Worm (Caenorhabditis elegans) whole organism, midembryonic: ENCODE data around the gene pals-37.

ENCODE experiments used
- T22C8.4 ChIP-seq: fragments of 200-800 bp; sonication (Bioruptor generic); IDR thresholded peaks from 2 replicates; pipeline ENCODE4 v1.3.6; 2022; ENCODE audit warnings: missing genetic modification characterization, missing compliant biosample characterization
- cog-1 ChIP-seq: sonication (generic microtip); optimal IDR thresholded peaks from 2 replicates; lab custom pipeline; 2016; ENCODE audit warnings: missing genetic modification characterization, missing compliant biosample characterization
- flt-1 ChIP-seq: fragments of 200-800 bp; sonication (Bioruptor generic); IDR thresholded peaks from 2 replicates; pipeline ENCODE4 v1.3.6; 2022; ENCODE audit warnings: missing genetic modification characterization, missing compliant biosample characterization
- klf-2 ChIP-seq: fragments of 200-800 bp; sonication (Bioruptor generic); conservative IDR thresholded peaks from 2 replicates; pipeline ENCODE4 v1.3.6; 2022; ENCODE audit warnings: missing genetic modification reagents, missing genetic modification characterization, missing compliant biosample characterization
- med-1 ChIP-seq: sonication (generic microtip); optimal IDR thresholded peaks from 2 replicates; lab custom pipeline; 2017; ENCODE audit warnings: missing genetic modification characterization, mild to moderate bottlenecking, missing compliant biosample characterization, antibody characterized with exemption, missing genetic modification reagents; ENCODE audit not compliant: insufficient read depth
- ref-1 ChIP-seq: fragments of 200-800 bp; sonication (Bioruptor generic); conservative IDR thresholded peaks from 2 replicates; pipeline ENCODE4 v1.3.6; 2022; ENCODE audit warnings: missing genetic modification reagents, missing genetic modification characterization, missing compliant biosample characterization
- tab-1 ChIP-seq: fragments of 200-800 bp; sonication (Bioruptor generic); IDR thresholded peaks from 2 replicates; pipeline ENCODE4 v1.3.6; 2022; ENCODE audit warnings: missing genetic modification characterization, missing compliant biosample characterization
- ztf-23 ChIP-seq: fragments of 200-800 bp; sonication (Bioruptor generic); IDR thresholded peaks from 2 replicates; pipeline ENCODE4 v1.3.6; 2022; ENCODE audit warnings: missing genetic modification reagents, missing genetic modification characterization, missing compliant biosample characterization
- ztf-29 ChIP-seq: fragments of 200-800 bp; sonication (Bioruptor generic); IDR thresholded peaks from 2 replicates; pipeline ENCODE4 v1.3.6; 2022; ENCODE audit warnings: missing genetic modification reagents, missing genetic modification characterization, missing compliant biosample characterization

Gene pals-37

ce11 chrV:12404544-12404943 is 36.8 kb downstream of the pals-37 start, which contains the start of gene K01D12.9:
Gene K01D12.9, minus strand, starts transcription at chrV:12404644.
- TF ChIP-seq cog-1 (no peak), flt-1 (GFP tag; lab: Robert Waterston, UW) (no peak), ztf-23 (GFP tag; lab: Robert Waterston, UW) (no peak), T22C8.4 (GFP tag; lab: Robert Waterston, UW) (no peak), ref-1 (GFP tag; lab: Robert Waterston, UW) (no peak), med-1 (GFP tag; lab: Kevin White, UChicago) (no peak), klf-2 (GFP tag; lab: Robert Waterston, UW) (no peak), tab-1 (no peak), ztf-29 (GFP tag; lab: Robert Waterston, UW) (no peak)

- TF ChIP-seq med-1 (GFP tag; lab: Kevin White, UChicago) (no peak), ztf-23 (GFP tag; lab: Robert Waterston, UW) (no peak), T22C8.4 (GFP tag; lab: Robert Waterston, UW) (no peak), cog-1 (no peak), flt-1 (GFP tag; lab: Robert Waterston, UW) (no peak), tab-1 (no peak), ztf-29 (GFP tag; lab: Robert Waterston, UW) (no peak)
Observed at ce11 chrV:12402355-12402754, 39.0 kb downstream of the pals-37 start, which contains the start of gene K01D12.8. Gene K01D12.8, plus strand, starts transcription at chrV:12402655.

ce11 chrV:12401383-12401782 is 39.9 kb downstream of the pals-37 start, which contains the start of gene K01D12.7:
Gene K01D12.7, minus strand, starts transcription at chrV:12401483.
- no peak for TF ChIP-seq med-1 (GFP tag; lab: Kevin White, UChicago)
- no peak for TF ChIP-seq cog-1
- TF ChIP-seq flt-1 (GFP tag; lab: Robert Waterston, UW), result no peak
- TF ChIP-seq ztf-29 (GFP tag; lab: Robert Waterston, UW), result no peak
- TF ChIP-seq ztf-23 (GFP tag; lab: Robert Waterston, UW), result no peak
- TF ChIP-seq tab-1, result no peak
- no peak for TF ChIP-seq klf-2 (GFP tag; lab: Robert Waterston, UW)
- no peak for TF ChIP-seq ref-1 (GFP tag; lab: Robert Waterston, UW)
- no peak for TF ChIP-seq T22C8.4 (GFP tag; lab: Robert Waterston, UW)

- TF ChIP-seq ref-1 (GFP tag; lab: Robert Waterston, UW), result no peak
- no peak for TF ChIP-seq flt-1 (GFP tag; lab: Robert Waterston, UW)
- no peak for TF ChIP-seq klf-2 (GFP tag; lab: Robert Waterston, UW)
- TF ChIP-seq tab-1, result no peak
Observed at ce11 chrV:12400677-12401236, 40.6 kb downstream of the pals-37 start, which contains the start of the genes K01D12.20 and miga-1. Gene K01D12.20, minus strand, starts transcription at chrV:12400814. Gene miga-1, minus strand, starts transcription at chrV:12400859.

DNA sequence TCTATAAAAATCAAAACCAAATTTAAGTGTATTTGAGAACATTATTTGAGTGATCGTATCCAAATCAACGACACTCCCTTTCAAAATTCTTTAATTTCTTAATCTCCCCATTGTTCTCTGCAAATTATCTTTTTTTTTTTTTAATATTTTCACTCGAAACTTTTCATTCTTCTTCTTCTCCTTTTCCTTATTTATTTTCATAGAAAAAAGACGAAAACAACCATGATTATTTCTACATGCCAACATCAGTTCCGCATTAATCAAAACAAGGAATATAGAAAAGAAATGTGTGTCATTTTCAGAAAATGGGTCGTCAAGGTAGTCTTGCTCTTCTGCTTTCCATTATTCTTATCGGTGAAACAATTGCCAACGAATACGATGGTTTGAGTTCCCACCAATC is 43.8 kb downstream of the pals-37 start, which contains the start of gene K01D12.5:
TSS of gene K01D12.5 (plus strand) at position 301 of the 400 bp plus-strand sequence.
- TF ChIP-seq ztf-23 (GFP tag; lab: Robert Waterston, UW), result no peak

DNA sequence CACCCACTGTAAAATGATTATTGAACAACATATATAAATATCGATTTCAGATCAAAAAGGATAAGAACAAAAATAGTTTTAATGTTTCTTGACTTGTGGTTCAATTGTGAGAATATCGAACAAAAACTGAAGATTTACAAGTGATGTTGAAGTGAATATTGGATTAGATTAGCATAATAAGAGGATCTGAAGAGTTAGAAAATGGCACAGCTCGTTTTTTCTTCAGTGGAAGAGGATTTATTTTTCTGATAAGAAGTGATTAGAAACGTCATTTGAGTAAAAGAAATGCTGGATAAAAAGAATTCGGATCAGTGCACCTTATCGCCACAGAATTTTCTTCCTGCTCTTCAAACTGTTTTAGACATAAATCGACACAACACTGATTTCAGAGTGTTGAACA is 45.6 kb downstream of the pals-37 start, which contains the start of gene twk-14:
TSS of gene twk-14 (minus strand) at position 8 of the 400 bp plus-strand sequence.
- TF ChIP-seq ztf-29 (GFP tag; lab: Robert Waterston, UW) (no peak), T22C8.4 (GFP tag; lab: Robert Waterston, UW) (no peak), klf-2 (GFP tag; lab: Robert Waterston, UW) (no peak)
